Worm (Caenorhabditis elegans) whole organism, late embryonic: ENCODE data around the gene C07D8.6.
A peak's percentile ranks its signal among the peaks of the same experiment; 100 is the strongest.

ENCODE experiments used
- C08G9.2 ChIP-seq: sonication (generic microtip); optimal IDR thresholded peaks from 2 replicates; lab custom pipeline; 2016; ENCODE audit warnings: mild to moderate bottlenecking, missing genetic modification characterization, moderate library complexity, missing compliant biosample characterization
- C38D4.7 ChIP-seq: fragments of 200-800 bp; sonication (Bioruptor generic); optimal IDR thresholded peaks from 2 replicates; lab custom pipeline; 2018; ENCODE audit warnings: mild to moderate bottlenecking, missing genetic modification characterization, moderate library complexity, missing compliant biosample characterization
- T23F11.4 ChIP-seq: fragments of 200-800 bp; sonication (Bioruptor generic); optimal IDR thresholded peaks from 2 replicates; lab custom pipeline; 2018; ENCODE audit warnings: mild to moderate bottlenecking, missing genetic modification characterization, missing compliant biosample characterization
- Y22D7AL.16 ChIP-seq: sonication (generic microtip); optimal IDR thresholded peaks from 2 replicates; lab custom pipeline; 2016; ENCODE audit warnings: missing genetic modification characterization, missing compliant biosample characterization
- ahr-1 ChIP-seq: sonication (generic microtip); optimal IDR thresholded peaks from 2 replicates; lab custom pipeline; 2016; ENCODE audit warnings: missing genetic modification characterization, missing compliant biosample characterization
- ama-1 ChIP-seq: fragments of 150-350 bp; optimal IDR thresholded peaks from 2 replicates; lab custom pipeline; 2014
- ceh-14 ChIP-seq: sonication (generic microtip); optimal IDR thresholded peaks from 2 replicates; lab custom pipeline; 2016; ENCODE audit warnings: missing genotype, missing genetic modification characterization, missing compliant biosample characterization
- ceh-19 ChIP-seq: fragments of 200-800 bp; sonication (Bioruptor generic); optimal IDR thresholded peaks from 2 replicates; lab custom pipeline; 2018; ENCODE audit warnings: mild to moderate bottlenecking, missing genetic modification characterization, missing compliant biosample characterization
- ceh-2 ChIP-seq: sonication (generic microtip); optimal IDR thresholded peaks from 2 replicates; lab custom pipeline; 2016; ENCODE audit warnings: missing genotype, missing genetic modification characterization, missing compliant biosample characterization
- ceh-24 ChIP-seq: sonication (generic microtip); optimal IDR thresholded peaks from 2 replicates; lab custom pipeline; 2016; ENCODE audit warnings: mild to moderate bottlenecking, missing genetic modification characterization, missing compliant biosample characterization
- ceh-30 ChIP-seq: fragments of 150-350 bp; optimal IDR thresholded peaks from 2 replicates; lab custom pipeline; 2014; ENCODE audit warnings: missing biosample characterization, missing genetic modification characterization
- ceh-31 ChIP-seq: sonication (generic microtip); optimal IDR thresholded peaks from 2 replicates; lab custom pipeline; 2016; ENCODE audit warnings: missing genetic modification characterization, missing compliant biosample characterization
- ceh-45 ChIP-seq: fragments of 200-800 bp; sonication (Bioruptor generic); IDR thresholded peaks from 2 replicates; pipeline ENCODE4 v1.3.6; 2022; ENCODE audit warnings: missing genetic modification reagents, missing genetic modification characterization, missing compliant biosample characterization
- ceh-48 ChIP-seq: sonication (generic microtip); optimal IDR thresholded peaks from 2 replicates; lab custom pipeline; 2016; ENCODE audit warnings: missing genetic modification characterization, inconsistent platforms, missing compliant biosample characterization
- ceh-6 ChIP-seq: fragments of 200-800 bp; sonication (Bioruptor generic); optimal IDR thresholded peaks from 2 replicates; lab custom pipeline; 2018; ENCODE audit warnings: mild to moderate bottlenecking, missing genetic modification characterization, missing compliant biosample characterization
- che-1 ChIP-seq: sonication (generic microtip); optimal IDR thresholded peaks from 2 replicates; lab custom pipeline; 2016; ENCODE audit warnings: mild to moderate bottlenecking, missing genetic modification characterization, missing compliant biosample characterization
- dve-1 ChIP-seq: sonication (generic microtip); optimal IDR thresholded peaks from 2 replicates; lab custom pipeline; 2017; ENCODE audit warnings: antibody characterized with exemption, mild to moderate bottlenecking, missing genetic modification characterization, missing compliant biosample characterization
- elt-2 ChIP-seq: sonication (generic microtip); optimal IDR thresholded peaks from 2 replicates; lab custom pipeline; 2016; ENCODE audit warnings: missing genetic modification reagents, missing genetic modification characterization, missing compliant biosample characterization
- elt-4 ChIP-seq: sonication (generic microtip); optimal IDR thresholded peaks from 2 replicates; lab custom pipeline; 2016; ENCODE audit warnings: missing genetic modification characterization, missing compliant biosample characterization
- ets-4 ChIP-seq: sonication (generic microtip); optimal IDR thresholded peaks from 2 replicates; lab custom pipeline; 2016; ENCODE audit warnings: missing genetic modification characterization, missing compliant biosample characterization
- eyg-1 ChIP-seq: sonication (generic microtip); optimal IDR thresholded peaks from 2 replicates; lab custom pipeline; 2016; ENCODE audit warnings: missing genotype, missing genetic modification characterization, missing compliant biosample characterization
- fax-1 ChIP-seq: sonication (generic microtip); optimal IDR thresholded peaks from 2 replicates; lab custom pipeline; 2016; ENCODE audit warnings: missing genotype, missing genetic modification characterization, missing compliant biosample characterization
- fkh-10 ChIP-seq: fragments of 150-350 bp; optimal IDR thresholded peaks from 2 replicates; lab custom pipeline; 2014; ENCODE audit warnings: missing biosample characterization, missing genetic modification reagents, missing genetic modification characterization
- fkh-6 ChIP-seq: sonication (generic microtip); optimal IDR thresholded peaks from 2 replicates; lab custom pipeline; 2016; ENCODE audit warnings: missing genetic modification characterization, missing compliant biosample characterization
- gmeb-2 ChIP-seq: sonication (generic microtip); optimal IDR thresholded peaks from 2 replicates; lab custom pipeline; 2016; ENCODE audit warnings: missing genetic modification characterization, inconsistent platforms, missing compliant biosample characterization
- hlh-15 ChIP-seq: sonication (generic microtip); optimal IDR thresholded peaks from 2 replicates; lab custom pipeline; 2016; ENCODE audit warnings: missing genetic modification characterization, missing compliant biosample characterization
- hlh-30 ChIP-seq: sonication (generic microtip); optimal IDR thresholded peaks from 2 replicates; lab custom pipeline; 2017; ENCODE audit warnings: antibody characterized with exemption, missing genetic modification characterization, missing compliant biosample characterization; ENCODE audit not compliant: insufficient read depth
- hlh-6 ChIP-seq: sonication (generic microtip); optimal IDR thresholded peaks from 2 replicates; lab custom pipeline; 2016; ENCODE audit warnings: missing genotype, missing genetic modification characterization, missing compliant biosample characterization
- lim-6 ChIP-seq: sonication (generic microtip); optimal IDR thresholded peaks from 2 replicates; lab custom pipeline; 2016; ENCODE audit warnings: missing genetic modification characterization, missing compliant biosample characterization
- mec-3 ChIP-seq: sonication (generic microtip); optimal IDR thresholded peaks from 2 replicates; lab custom pipeline; 2016; ENCODE audit warnings: borderline replicate concordance, missing genetic modification characterization, missing compliant biosample characterization
- nfya-1 ChIP-seq: sonication (generic microtip); optimal IDR thresholded peaks from 2 replicates; lab custom pipeline; 2017; ENCODE audit warnings: missing genetic modification characterization, mild to moderate bottlenecking, missing compliant biosample characterization, antibody characterized with exemption, moderate library complexity
- nhr-11 ChIP-seq: fragments of 150-350 bp; optimal IDR thresholded peaks from 2 replicates; lab custom pipeline; 2014; ENCODE audit warnings: missing biosample characterization, missing genetic modification characterization
- nhr-232 ChIP-seq: sonication (generic microtip); optimal IDR thresholded peaks from 2 replicates; lab custom pipeline; 2016; ENCODE audit warnings: missing genetic modification characterization, missing compliant biosample characterization
- npax-4 ChIP-seq: sonication (generic microtip); optimal IDR thresholded peaks from 2 replicates; lab custom pipeline; 2016; ENCODE audit warnings: missing genetic modification characterization, missing compliant biosample characterization
- odd-2 ChIP-seq: sonication (generic microtip); optimal IDR thresholded peaks from 2 replicates; lab custom pipeline; 2017; ENCODE audit warnings: antibody characterized with exemption, mild to moderate bottlenecking, missing genetic modification characterization, missing compliant biosample characterization
- pag-3 ChIP-seq: sonication (generic microtip); optimal IDR thresholded peaks from 2 replicates; lab custom pipeline; 2016; ENCODE audit warnings: missing compliant biosample characterization, missing genetic modification characterization, borderline replicate concordance
- pat-9 ChIP-seq: fragments of 200-800 bp; sonication (Bioruptor generic); optimal IDR thresholded peaks from 2 replicates; lab custom pipeline; 2018; ENCODE audit warnings: mild to moderate bottlenecking, missing genetic modification characterization, moderate library complexity, missing compliant biosample characterization
- pax-1 ChIP-seq: fragments of 150-350 bp; optimal IDR thresholded peaks from 2 replicates; lab custom pipeline; 2014; ENCODE audit warnings: missing biosample characterization, missing genetic modification characterization
- pha-2 ChIP-seq: sonication (generic microtip); optimal IDR thresholded peaks from 2 replicates; lab custom pipeline; 2017; ENCODE audit warnings: mild to moderate bottlenecking, missing genetic modification characterization, missing compliant biosample characterization
- pha-4 ChIP-seq: fragments of 150-350 bp; optimal IDR thresholded peaks from 2 replicates; lab custom pipeline; 2018; ENCODE audit warnings: missing biosample characterization, missing genetic modification reagents, missing genetic modification characterization
- pqm-1 ChIP-seq: sonication (generic microtip); optimal IDR thresholded peaks from 2 replicates; lab custom pipeline; 2016; ENCODE audit warnings: missing genetic modification characterization, missing compliant biosample characterization
- pros-1 ChIP-seq: fragments of 150-350 bp; optimal IDR thresholded peaks from 2 replicates; lab custom pipeline; 2014; ENCODE audit warnings: missing biosample characterization, missing genetic modification reagents, missing genetic modification characterization
- rnt-1 ChIP-seq: sonication (generic microtip); optimal IDR thresholded peaks from 2 replicates; lab custom pipeline; 2016; ENCODE audit warnings: missing genetic modification characterization, missing compliant biosample characterization
- sdc-2 ChIP-seq: sonication (generic microtip); optimal IDR thresholded peaks from 2 replicates; lab custom pipeline; 2016; ENCODE audit warnings: missing genotype, missing genetic modification characterization, missing compliant biosample characterization
- sox-2 ChIP-seq: fragments of 200-800 bp; sonication (Bioruptor generic); IDR thresholded peaks from 2 replicates; pipeline ENCODE4 v1.3.6; 2022; ENCODE audit warnings: missing genetic modification reagents, missing genetic modification characterization, missing compliant biosample characterization
- sox-4 ChIP-seq: sonication (generic microtip); optimal IDR thresholded peaks from 2 replicates; lab custom pipeline; 2017; ENCODE audit warnings: mild to moderate bottlenecking, missing genetic modification characterization, inconsistent platforms, missing compliant biosample characterization
- syd-9 ChIP-seq: sonication (generic microtip); optimal IDR thresholded peaks from 2 replicates; lab custom pipeline; 2016; ENCODE audit warnings: mild to moderate bottlenecking, missing genetic modification characterization, moderate library complexity, missing compliant biosample characterization
- tbx-2 ChIP-seq: sonication (generic microtip); optimal IDR thresholded peaks from 2 replicates; lab custom pipeline; 2016; ENCODE audit warnings: missing genetic modification characterization, missing compliant biosample characterization
- tbx-7 ChIP-seq: sonication (generic microtip); optimal IDR thresholded peaks from 2 replicates; lab custom pipeline; 2016; ENCODE audit warnings: missing genotype, missing genetic modification characterization, missing compliant biosample characterization
- unc-3 ChIP-seq, 2 experiments: fragments of 200-800 bp in 1 of 2; sonication (Bioruptor generic) in 1 of 2; sonication (generic microtip) in 1 of 2; conservative IDR thresholded peaks in 1 of 2; optimal IDR thresholded peaks in 1 of 2; 2 replicates each; pipeline versions ENCODE4 v1.3.6 to Lab custom; 2016 to 2022; ENCODE audit warnings: missing compliant biosample characterization in 2 of 2, missing genetic modification characterization in 2 of 2, missing genetic modification reagents in 1 of 2
- unc-55 ChIP-seq: sonication (generic microtip); optimal IDR thresholded peaks from 2 replicates; lab custom pipeline; 2017; ENCODE audit warnings: missing biosample characterization, missing genetic modification reagents, missing genetic modification characterization
- unc-86 ChIP-seq: sonication (generic microtip); optimal IDR thresholded peaks from 2 replicates; lab custom pipeline; 2016; ENCODE audit warnings: missing genetic modification characterization, missing compliant biosample characterization
- zip-5 ChIP-seq: sonication (generic microtip); optimal IDR thresholded peaks from 2 replicates; lab custom pipeline; 2016; ENCODE audit warnings: missing genetic modification characterization, missing compliant biosample characterization

The C07D8.6 gene

DNA sequence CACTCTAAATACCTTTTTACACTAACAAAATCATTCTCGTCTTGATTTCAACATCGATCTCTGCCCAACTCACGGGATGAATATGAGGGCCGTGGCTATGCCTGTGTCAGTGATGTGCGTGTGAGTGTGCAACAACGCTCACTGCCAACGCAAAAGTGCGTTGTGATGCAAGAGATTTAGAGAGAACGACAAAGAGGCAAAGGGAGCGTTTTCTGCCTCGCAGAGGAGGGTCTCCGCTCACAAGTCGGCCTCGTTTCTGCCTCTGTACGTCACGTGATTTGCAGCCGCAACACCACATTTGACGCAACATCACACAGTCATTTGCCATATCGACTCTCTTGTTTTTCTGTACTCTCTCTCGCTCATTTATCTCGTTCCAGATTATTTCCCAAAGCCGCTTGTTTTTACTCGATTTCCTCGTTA is 7.0 kb upstream of the C07D8.6 start, which contains the start of gene epg-7:
Gene epg-7, plus strand, starts transcription at position 413 of the 423 bp plus-strand sequence.
- TF ChIP-seq ceh-19 (GFP tag; lab: Kevin White, UChicago): no peak
- peak; percentile 91 for TF ChIP-seq pros-1 (tag; lab: Kevin White, UChicago)
- no peak for TF ChIP-seq zip-5
- peak; percentile 22 for TF ChIP-seq ceh-48 (tag; lab: Kevin White, UChicago)
- TF ChIP-seq nfya-1 (tag; lab: Kevin White, UChicago): peak; percentile 90
- TF ChIP-seq pha-4 (tag; lab: Kevin White, UChicago): no peak
- no peak for TF ChIP-seq pha-2 (tag; lab: Kevin White, UChicago)
- peak; percentile 86 for TF ChIP-seq tbx-2 (tag; lab: Kevin White, UChicago)
- peak; percentile 63 for TF ChIP-seq pqm-1 (tag; lab: Kevin White, UChicago)
- TF ChIP-seq ceh-6 (GFP tag; lab: Kevin White, UChicago): no peak
- TF ChIP-seq ets-4: no peak
- no peak for TF ChIP-seq syd-9 (tag; lab: Kevin White, UChicago)
- TF ChIP-seq unc-86 (tag; lab: Kevin White, UChicago): peak; percentile 27
- no peak for TF ChIP-seq che-1 (tag; lab: Kevin White, UChicago)
- TF ChIP-seq elt-2: peak; percentile 62
- peak; percentile 93 for TF ChIP-seq ceh-31 (tag; lab: Kevin White, UChicago)
- TF ChIP-seq ceh-45 (GFP tag; lab: Robert Waterston, UW): no peak
- TF ChIP-seq fkh-10: no peak
- peak; percentile 23; the same call in 1 of the 2 replicates for TF ChIP-seq unc-3 (GFP tag; conservative IDR thresholded peaks at IDR 0.05; lab: Robert Waterston, UW)
- peak; percentile 17 for TF ChIP-seq unc-3 (tag; optimal IDR thresholded peaks at IDR 0.05; lab: Kevin White, UChicago)
- TF ChIP-seq hlh-6 (tag; lab: Kevin White, UChicago): no peak
- no peak for TF ChIP-seq lim-6 (tag; lab: Kevin White, UChicago)
- peak; percentile 100 for TF ChIP-seq hlh-30 (tag; lab: Kevin White, UChicago)
- peak; percentile 48 for TF ChIP-seq unc-55
- TF ChIP-seq gmeb-2 (tag; lab: Kevin White, UChicago): no peak
- TF ChIP-seq tbx-7 (tag; lab: Kevin White, UChicago): no peak
- no peak for TF ChIP-seq pag-3 (tag; lab: Kevin White, UChicago)
- no peak for TF ChIP-seq odd-2 (tag; lab: Kevin White, UChicago)
- TF ChIP-seq eyg-1 (tag; lab: Kevin White, UChicago): no peak
- TF ChIP-seq nhr-11 (tag; lab: Kevin White, UChicago): no peak
- TF ChIP-seq ceh-14 (tag; lab: Kevin White, UChicago): peak; percentile 41
- no peak for TF ChIP-seq hlh-15 (tag; lab: Kevin White, UChicago)
- TF ChIP-seq elt-4 (tag; lab: Kevin White, UChicago): no peak
- no peak for TF ChIP-seq sox-4 (tag; lab: Kevin White, UChicago)
- no peak for TF ChIP-seq ama-1 (lab: Kevin White, UChicago)
- TF ChIP-seq C38D4.7 (GFP tag; lab: Kevin White, UChicago): no peak
- TF ChIP-seq nhr-232 (tag; lab: Kevin White, UChicago): no peak
- no peak for TF ChIP-seq ceh-30 (tag; lab: Kevin White, UChicago)
- no peak for TF ChIP-seq T23F11.4
- peak; percentile 65 for TF ChIP-seq sdc-2 (tag; lab: Kevin White, UChicago)
- TF ChIP-seq ceh-2 (tag; lab: Kevin White, UChicago): peak; percentile 19
- no peak for TF ChIP-seq C08G9.2 (tag; lab: Kevin White, UChicago)
- TF ChIP-seq Y22D7AL.16 (tag; lab: Kevin White, UChicago): no peak
- no peak for TF ChIP-seq pax-1 (tag; lab: Kevin White, UChicago)
- peak; percentile 81 for TF ChIP-seq rnt-1 (tag; lab: Kevin White, UChicago)
- TF ChIP-seq sox-2: peak; percentile 17; the same call in 1 of the 2 replicates
- TF ChIP-seq ahr-1: peak; percentile 7
- TF ChIP-seq mec-3 (tag; lab: Kevin White, UChicago): no peak
- TF ChIP-seq ceh-24: no peak
- no peak for TF ChIP-seq npax-4 (tag; lab: Kevin White, UChicago)
- TF ChIP-seq fax-1 (tag; lab: Kevin White, UChicago): no peak
- TF ChIP-seq pat-9 (tag; lab: Kevin White, UChicago): no peak
- TF ChIP-seq fkh-6 (tag; lab: Kevin White, UChicago): no peak
- TF ChIP-seq dve-1: peak; percentile 80
